Fruit fly (Drosophila melanogaster) whole organism, embryonic: ENCODE results near the gene CG31038.

ENCODE experiments used
- BEAF-32 ChIP-seq: fragments of 200-800 bp; sonication (Bioruptor generic); optimal IDR thresholded peaks from 3 replicates; lab custom pipeline; 2017; ENCODE audit warnings: missing biosample characterization, missing genetic modification characterization, mild to moderate bottlenecking, moderate library complexity, missing genetic modification reagents
- Blimp-1 ChIP-seq: fragments of 200-800 bp; sonication (Bioruptor generic); optimal IDR thresholded peaks from 3 replicates; lab custom pipeline; 2018; ENCODE audit warnings: missing biosample characterization, missing genetic modification characterization, mild to moderate bottlenecking, moderate library complexity, missing genetic modification reagents
- CG10543 ChIP-seq: fragments of 200-800 bp; sonication (Bioruptor generic); optimal IDR thresholded peaks from 3 replicates; lab custom pipeline; 2017; ENCODE audit warnings: missing biosample characterization, mild to moderate bottlenecking, missing genetic modification characterization, moderate library complexity
- CG11560 ChIP-seq: fragments of 200-800 bp; sonication (Bioruptor generic); IDR thresholded peaks from 3 replicates; pipeline ENCODE4 v1.3.6; 2022; ENCODE audit warnings: missing biosample characterization, missing genetic modification characterization
- CG12071 ChIP-seq: fragments of 200-800 bp; sonication (Bioruptor generic); optimal IDR thresholded peaks from 3 replicates; lab custom pipeline; 2018; ENCODE audit warnings: missing biosample characterization, mild to moderate bottlenecking, missing genetic modification characterization
- CG12219 ChIP-seq: fragments of 200-800 bp; sonication (Bioruptor generic); optimal IDR thresholded peaks from 3 replicates; lab custom pipeline; 2018; ENCODE audit warnings: missing biosample characterization, mild to moderate bottlenecking, missing genetic modification characterization
- CG13287 ChIP-seq: fragments of 200-800 bp; sonication (Bioruptor generic); IDR thresholded peaks from 2 replicates; pipeline ENCODE4 v1.3.6; 2022; ENCODE audit warnings: missing biosample characterization, missing genetic modification characterization; ENCODE audit not compliant: partially characterized antibody
- CG13775 ChIP-seq: fragments of 200-800 bp; sonication (Bioruptor generic); optimal IDR thresholded peaks from 3 replicates; lab custom pipeline; 2017; ENCODE audit warnings: missing biosample characterization, mild to moderate bottlenecking, missing genetic modification characterization
- CG1647 ChIP-seq: fragments of 200-800 bp; sonication (Bioruptor generic); optimal IDR thresholded peaks from 3 replicates; lab custom pipeline; 2016; ENCODE audit warnings: missing biosample characterization, missing genetic modification characterization
- CG16813 ChIP-seq: fragments of 200-800 bp; sonication (Bioruptor generic); IDR thresholded peaks from 3 replicates; pipeline ENCODE4 v1.3.6; 2022; ENCODE audit warnings: missing biosample characterization, missing genetic modification characterization; ENCODE audit not compliant: partially characterized antibody
- CG16863 ChIP-seq: fragments of 200-800 bp; sonication (Bioruptor generic); optimal IDR thresholded peaks from 3 replicates; lab custom pipeline; 2016; ENCODE audit warnings: missing biosample characterization, missing genetic modification characterization
- CG18619 ChIP-seq: fragments of 200-800 bp; sonication (Bioruptor generic); optimal IDR thresholded peaks from 3 replicates; lab custom pipeline; 2017; ENCODE audit warnings: missing biosample characterization, mild to moderate bottlenecking, missing genetic modification characterization
- CG33213 ChIP-seq: fragments of 200-800 bp; sonication (Bioruptor generic); optimal IDR thresholded peaks from 3 replicates; lab custom pipeline; 2016; ENCODE audit warnings: missing biosample characterization, missing genetic modification characterization
- CG6272 ChIP-seq: fragments of 200-800 bp; sonication (Bioruptor generic); IDR thresholded peaks from 2 replicates; pipeline ENCODE4 v1.3.6; 2022; ENCODE audit warnings: missing biosample characterization, missing genetic modification characterization
- CG6683 ChIP-seq: fragments of 200-800 bp; sonication (Bioruptor generic); optimal IDR thresholded peaks from 2 replicates; lab custom pipeline; 2017; ENCODE audit warnings: missing biosample characterization, mild to moderate bottlenecking, missing genetic modification characterization, missing genetic modification reagents
- CG7745 ChIP-seq: fragments of 200-800 bp; sonication (Bioruptor generic); optimal IDR thresholded peaks from 2 replicates; lab custom pipeline; 2018; ENCODE audit warnings: missing biosample characterization, mild to moderate bottlenecking, missing genetic modification characterization, moderate library complexity
- CG8281 ChIP-seq: fragments of 200-800 bp; sonication (Bioruptor generic); optimal IDR thresholded peaks from 2 replicates; lab custom pipeline; 2018; ENCODE audit warnings: missing biosample characterization, mild to moderate bottlenecking, missing genetic modification characterization, moderate library complexity
- CG8944 ChIP-seq: fragments of 200-800 bp; sonication (Bioruptor generic); optimal IDR thresholded peaks from 3 replicates; lab custom pipeline; 2016; ENCODE audit warnings: missing biosample characterization, missing genetic modification characterization
- CG9727 ChIP-seq: fragments of 200-800 bp; sonication (Bioruptor generic); optimal IDR thresholded peaks from 3 replicates; lab custom pipeline; 2017; ENCODE audit warnings: missing biosample characterization, mild to moderate bottlenecking, missing genetic modification characterization
- Drgx ChIP-seq: fragments of 200-800 bp; sonication (Bioruptor generic); IDR thresholded peaks from 2 replicates; pipeline ENCODE4 v1.3.6; 2022; ENCODE audit warnings: missing biosample characterization, missing genetic modification characterization
- Fer2 ChIP-seq: fragments of 200-800 bp; sonication (Bioruptor generic); optimal IDR thresholded peaks from 2 replicates; lab custom pipeline; 2018; ENCODE audit warnings: missing biosample characterization, mild to moderate bottlenecking, missing genetic modification characterization, moderate library complexity
- HLH3B ChIP-seq: fragments of 200-800 bp; sonication (Bioruptor generic); IDR thresholded peaks from 2 replicates; pipeline ENCODE4 v1.3.6; 2022; ENCODE audit warnings: missing biosample characterization, missing genetic modification characterization
- HLH4C ChIP-seq: fragments of 200-800 bp; sonication (Bioruptor generic); IDR thresholded peaks from 3 replicates; pipeline ENCODE4 v1.3.6; 2022; ENCODE audit warnings: missing biosample characterization, missing genetic modification characterization; ENCODE audit not compliant: partially characterized antibody
- Hey ChIP-seq: fragments of 200-800 bp; sonication (Bioruptor generic); optimal IDR thresholded peaks from 3 replicates; lab custom pipeline; 2018; ENCODE audit warnings: missing biosample characterization, mild to moderate bottlenecking, missing genetic modification characterization
- Hr3 ChIP-seq: fragments of 200-800 bp; sonication (Bioruptor generic); optimal IDR thresholded peaks from 3 replicates; lab custom pipeline; 2016; ENCODE audit warnings: missing biosample characterization, missing genetic modification characterization
- MBD-R2 ChIP-seq: fragments of 200-800 bp; sonication (Bioruptor generic); IDR thresholded peaks from 2 replicates; pipeline ENCODE4 v1.3.6; 2022; ENCODE audit warnings: missing biosample characterization, missing genetic modification characterization
- NFAT ChIP-seq: fragments of 200-800 bp; sonication (Bioruptor generic); IDR thresholded peaks from 2 replicates; pipeline ENCODE4 v1.3.6; 2022; ENCODE audit warnings: missing biosample characterization, missing genetic modification characterization
- Oaz ChIP-seq: fragments of 200-800 bp; sonication (Bioruptor generic); IDR thresholded peaks from 2 replicates; pipeline ENCODE4 v1.3.6; 2022; ENCODE audit warnings: missing biosample characterization, missing genetic modification characterization
- Oli ChIP-seq: fragments of 200-800 bp; sonication (Bioruptor generic); optimal IDR thresholded peaks from 2 replicates; lab custom pipeline; 2018; ENCODE audit warnings: missing biosample characterization, mild to moderate bottlenecking, missing genetic modification characterization, moderate library complexity
- Optix ChIP-seq: fragments of 200-800 bp; sonication (Bioruptor generic); IDR thresholded peaks from 3 replicates; pipeline ENCODE4 v1.3.6; 2022; ENCODE audit warnings: missing biosample characterization, missing genetic modification characterization
- Ravus ChIP-seq: fragments of 200-800 bp; sonication (Bioruptor generic); IDR thresholded peaks from 2 replicates; pipeline ENCODE4 v1.3.6; 2022; ENCODE audit warnings: missing biosample characterization, missing genetic modification characterization
- Side ChIP-seq: fragments of 200-800 bp; sonication (Bioruptor generic); optimal IDR thresholded peaks from 2 replicates; lab custom pipeline; 2016; ENCODE audit warnings: missing biosample characterization, missing genetic modification characterization
- Spps ChIP-seq: fragments of 200-800 bp; sonication (Bioruptor generic); optimal IDR thresholded peaks from 2 replicates; lab custom pipeline; 2018; ENCODE audit warnings: missing biosample characterization, mild to moderate bottlenecking, missing genetic modification characterization
- ap ChIP-seq: fragments of 200-800 bp; sonication (Bioruptor generic); IDR thresholded peaks from 2 replicates; pipeline ENCODE4 v1.3.6; 2022; ENCODE audit warnings: missing biosample characterization, missing genetic modification characterization
- ato ChIP-seq: fragments of 200-800 bp; sonication (Bioruptor generic); IDR thresholded peaks from 2 replicates; pipeline ENCODE4 v1.3.6; 2022; ENCODE audit warnings: missing biosample characterization, missing genetic modification characterization; ENCODE audit not compliant: partially characterized antibody
- bcd ChIP-seq: fragments of 200-800 bp; sonication (Bioruptor generic); optimal IDR thresholded peaks from 2 replicates; lab custom pipeline; 2017; ENCODE audit warnings: missing biosample characterization, mild to moderate bottlenecking, missing genetic modification characterization
- chif ChIP-seq, 2 experiments: fragments of 200-800 bp; sonication (Bioruptor generic); optimal IDR thresholded peaks; 3 replicates each; lab custom pipeline; 2016; ENCODE audit warnings: missing biosample characterization in 2 of 2, missing genetic modification characterization in 2 of 2
- cwo ChIP-seq: fragments of 200-800 bp; sonication (Bioruptor generic); optimal IDR thresholded peaks from 3 replicates; lab custom pipeline; 2017; ENCODE audit warnings: missing biosample characterization, missing genetic modification characterization, mild to moderate bottlenecking, moderate library complexity, missing genetic modification reagents
- da ChIP-seq: fragments of 200-800 bp; sonication (Bioruptor generic); optimal IDR thresholded peaks from 2 replicates; lab custom pipeline; 2016; ENCODE audit warnings: missing biosample characterization, missing genetic modification characterization
- gt ChIP-seq: fragments of 200-800 bp; sonication (Bioruptor generic); IDR thresholded peaks from 2 replicates; pipeline ENCODE4 v1.3.6; 2022; ENCODE audit warnings: missing biosample characterization, missing genetic modification characterization
- her ChIP-seq: fragments of 200-800 bp; sonication (Bioruptor generic); optimal IDR thresholded peaks from 2 replicates; lab custom pipeline; 2016; ENCODE audit warnings: missing biosample characterization, missing genetic modification characterization
- jigr1 ChIP-seq: fragments of 200-800 bp; sonication (Bioruptor generic); IDR thresholded peaks from 3 replicates; pipeline ENCODE4 v1.3.6; 2022; ENCODE audit warnings: missing biosample characterization, missing genetic modification characterization
- nau ChIP-seq: fragments of 200-800 bp; sonication (Bioruptor generic); optimal IDR thresholded peaks from 3 replicates; lab custom pipeline; 2017; ENCODE audit warnings: missing biosample characterization, mild to moderate bottlenecking, missing genetic modification characterization, missing genetic modification reagents
- phol ChIP-seq: fragments of 200-800 bp; sonication (Bioruptor generic); optimal IDR thresholded peaks from 3 replicates; lab custom pipeline; 2018; ENCODE audit warnings: missing biosample characterization, mild to moderate bottlenecking, missing genetic modification characterization, moderate library complexity
- pzg ChIP-seq: fragments of 200-800 bp; sonication (Bioruptor generic); optimal IDR thresholded peaks from 3 replicates; lab custom pipeline; 2018; ENCODE audit warnings: missing biosample characterization, mild to moderate bottlenecking, missing genetic modification characterization, moderate library complexity
- rib ChIP-seq: fragments of 200-800 bp; sonication (Bioruptor generic); IDR thresholded peaks from 2 replicates; pipeline ENCODE4 v1.3.6; 2022; ENCODE audit warnings: missing biosample characterization, missing genetic modification characterization
- scrt ChIP-seq: fragments of 200-800 bp; sonication (Bioruptor generic); optimal IDR thresholded peaks from 2 replicates; lab custom pipeline; 2018; ENCODE audit warnings: missing biosample characterization, mild to moderate bottlenecking, missing genetic modification characterization, moderate library complexity
- tin ChIP-seq: fragments of 200-800 bp; sonication (Bioruptor generic); optimal IDR thresholded peaks from 3 replicates; lab custom pipeline; 2016; ENCODE audit warnings: missing biosample characterization, missing genetic modification characterization
- usp ChIP-seq: fragments of >200 bp; optimal IDR thresholded peaks from 2 replicates; lab custom pipeline; 2017; ENCODE audit warnings: missing biosample characterization, missing genetic modification characterization
- z ChIP-seq: fragments of 200-800 bp; sonication (Bioruptor generic); IDR thresholded peaks from 3 replicates; pipeline ENCODE4 v1.3.6; 2022; ENCODE audit warnings: missing biosample characterization, missing genetic modification characterization
- zen ChIP-seq: fragments of 200-800 bp; sonication (Bioruptor generic); optimal IDR thresholded peaks from 3 replicates; lab custom pipeline; 2018; ENCODE audit warnings: missing biosample characterization, mild to moderate bottlenecking, missing genetic modification characterization, moderate library complexity

The CG31038 gene

dm6 chr3R:29894393-29894792, 17.5 kb downstream of the CG31038 start (continued):
- peak; percentile 73 for TF ChIP-seq Oli (tag; lab: Kevin White, UChicago)
- TF ChIP-seq da (GFP tag; lab: Kevin White, UChicago) = no peak
- TF ChIP-seq Fer2 (tag; lab: Kevin White, UChicago) = peak; percentile 35
- TF ChIP-seq MBD-R2 (GFP tag; lab: Robert Waterston, UW) = peak; percentile 27; the same call in 1 of the 2 replicates
- no peak for TF ChIP-seq HLH4C (GFP tag; lab: Robert Waterston, UW)
- peak in 1 of 2 experiments; percentile 9 for TF ChIP-seq chif (GFP tag; optimal IDR thresholded peaks at IDR 0.05; lab: Kevin White, UChicago)
- peak; percentile 49 for TF ChIP-seq scrt (GFP tag; lab: Kevin White, UChicago)
- peak; percentile 10 for TF ChIP-seq CG13775 (GFP tag; lab: Kevin White, UChicago)
- peak; percentile 35 for TF ChIP-seq CG8944 (GFP tag; lab: Kevin White, UChicago)
- peak; percentile 84 for TF ChIP-seq Drgx (GFP tag; lab: Robert Waterston, UW)
- no peak for TF ChIP-seq Spps (tag; lab: Kevin White, UChicago)
- no peak for TF ChIP-seq Hey
- peak; percentile 34 for TF ChIP-seq CG9727 (GFP tag; lab: Kevin White, UChicago)
- TF ChIP-seq Blimp-1 (GFP tag; lab: Kevin White, UChicago) = peak; percentile 36
- TF ChIP-seq CG12219 = peak; percentile 35
- no peak for TF ChIP-seq CG6272 (GFP tag; lab: Robert Waterston, UW)
- TF ChIP-seq CG8281 = peak; percentile 18
- TF ChIP-seq NFAT = peak; percentile 32; the same call in 1 of the 2 replicates
- TF ChIP-seq ato (GFP tag; lab: Robert Waterston, UW) = no peak
- TF ChIP-seq Hr3 = peak; percentile 29
- TF ChIP-seq Oaz (GFP tag; lab: Robert Waterston, UW) = 0 out of 2 replicates have a peak, but pooled peaks have one; percentile 22
- TF ChIP-seq tin (GFP tag; lab: Kevin White, UChicago) = peak; percentile 11
- no peak for TF ChIP-seq ap (GFP tag; lab: Robert Waterston, UW)
- TF ChIP-seq jigr1 (GFP tag; lab: Robert Waterston, UW) = no peak
- peak; percentile 67 for TF ChIP-seq bcd
- no peak for TF ChIP-seq CG11560 (tag; lab: Robert Waterston, UW)
- TF ChIP-seq CG13287 = no peak
- no peak for TF ChIP-seq pzg
- TF ChIP-seq CG12071 (GFP tag; lab: Kevin White, UChicago) = peak; percentile 64
- TF ChIP-seq CG18619 (GFP tag; lab: Kevin White, UChicago) = peak; percentile 55
- no peak for TF ChIP-seq CG7745 (tag; lab: Kevin White, UChicago)
- no peak for TF ChIP-seq Optix (GFP tag; lab: Robert Waterston, UW)
- no peak for TF ChIP-seq gt (GFP tag; lab: Robert Waterston, UW)
- no peak for TF ChIP-seq CG16813 (GFP tag; lab: Robert Waterston, UW)
- TF ChIP-seq CG10543 (GFP tag; lab: Kevin White, UChicago) = peak; percentile 46
- no peak for TF ChIP-seq CG1647 (GFP tag; lab: Kevin White, UChicago)
- TF ChIP-seq her (GFP tag; lab: Kevin White, UChicago) = peak; percentile 45
- no peak for TF ChIP-seq CG6683 (GFP tag; lab: Kevin White, UChicago)
- TF ChIP-seq Ravus (GFP tag; lab: Robert Waterston, UW) = peak; percentile 6; the same call in 1 of the 2 replicates
- peak; percentile 14 for TF ChIP-seq CG16863 (GFP tag; lab: Kevin White, UChicago)
- peak; percentile 42 for TF ChIP-seq cwo (GFP tag; lab: Kevin White, UChicago)
- TF ChIP-seq zen (tag; lab: Kevin White, UChicago) = no peak
- TF ChIP-seq CG33213 (GFP tag; lab: Kevin White, UChicago) = peak; percentile 11
- TF ChIP-seq HLH3B (GFP tag; lab: Robert Waterston, UW) = peak; percentile 67
- no peak for TF ChIP-seq rib (GFP tag; lab: Robert Waterston, UW)
- peak; percentile 4 for TF ChIP-seq Side (GFP tag; lab: Kevin White, UChicago)
- no peak for TF ChIP-seq nau
- no peak for TF ChIP-seq BEAF-32 (GFP tag; lab: Kevin White, UChicago)
- no peak for TF ChIP-seq z
- TF ChIP-seq usp = no peak
- TF ChIP-seq phol = peak; percentile 69
